Worm (Caenorhabditis elegans): ENCODE results near the gene F53A3.1.

The F53A3.1 gene

ce11 chrIII:1922516-1922915 lies 20.9 kb downstream of the F53A3.1 start:
- no peak for TF ChIP-seq egl-27 (tag; optimal IDR thresholded peaks at IDR 0.05)
- TF ChIP-seq dmd-4 (tag; optimal IDR thresholded peaks at IDR 0.05), result peak; percentile 38
- TF ChIP-seq mab-5 (tag; optimal IDR thresholded peaks at IDR 0.05), result no peak
- peak; percentile 23 for TF ChIP-seq C34F6.9 (tag; optimal IDR thresholded peaks at IDR 0.05)
- no peak for TF ChIP-seq snpc-4 (tag; optimal IDR thresholded peaks at IDR 0.05)
- TF ChIP-seq lsy-2 (tag; optimal IDR thresholded peaks at IDR 0.05), result peak in 1 of 2 experiments; percentile 30
- peak; percentile 88 for TF ChIP-seq sma-9 (GFP tag; optimal IDR thresholded peaks at IDR 0.05)
- no peak for TF ChIP-seq sma-9 (tag; optimal IDR thresholded peaks at IDR 0.05)
- TF ChIP-seq nhr-21 (tag; optimal IDR thresholded peaks at IDR 0.05), result peak; percentile 11

DNA sequence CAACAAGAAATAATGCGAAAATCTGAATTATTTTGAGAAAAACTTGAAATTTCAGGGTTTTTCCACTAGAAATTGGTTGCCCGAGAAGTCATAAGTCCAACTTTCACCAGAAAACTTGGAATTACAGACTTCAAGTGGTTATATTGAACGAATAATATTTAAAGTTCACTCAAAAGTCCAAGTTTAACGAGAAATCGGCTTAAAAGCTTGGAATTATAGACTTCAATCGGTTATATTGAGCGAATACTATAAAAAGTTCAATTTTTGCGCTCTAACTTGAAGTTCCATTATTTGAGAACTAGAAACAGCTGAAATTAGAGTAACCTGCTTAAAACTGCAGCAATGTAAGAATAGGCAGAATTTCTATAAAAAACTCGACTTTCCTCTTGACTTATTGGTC lies 21.4 kb downstream of the F53A3.1 start:
- TF ChIP-seq nhr-77 (tag; optimal IDR thresholded peaks at IDR 0.05), result no peak
- TF ChIP-seq R02D3.7 (tag; optimal IDR thresholded peaks at IDR 0.05), result no peak
- TF ChIP-seq nhr-21 (tag; optimal IDR thresholded peaks at IDR 0.05), result no peak
- no peak for TF ChIP-seq crh-2 (tag; optimal IDR thresholded peaks at IDR 0.05)
- no peak for TF ChIP-seq unc-55 (GFP tag; optimal IDR thresholded peaks at IDR 0.05)
- no peak for TF ChIP-seq egl-27 (tag; optimal IDR thresholded peaks at IDR 0.05)
- no peak for TF ChIP-seq C34F6.9 (tag; optimal IDR thresholded peaks at IDR 0.05)
- no peak for TF ChIP-seq lsy-2 (tag; optimal IDR thresholded peaks at IDR 0.05)
- no peak for TF ChIP-seq ZK546.5 (tag; optimal IDR thresholded peaks at IDR 0.05)
- no peak for TF ChIP-seq ceh-16 (tag; optimal IDR thresholded peaks at IDR 0.05)
- no peak for TF ChIP-seq ama-1 (optimal IDR thresholded peaks at IDR 0.05)
- TF ChIP-seq mab-5 (tag; optimal IDR thresholded peaks at IDR 0.05), result no peak
- no peak for TF ChIP-seq ztf-11 (tag; optimal IDR thresholded peaks at IDR 0.05)

DNA sequence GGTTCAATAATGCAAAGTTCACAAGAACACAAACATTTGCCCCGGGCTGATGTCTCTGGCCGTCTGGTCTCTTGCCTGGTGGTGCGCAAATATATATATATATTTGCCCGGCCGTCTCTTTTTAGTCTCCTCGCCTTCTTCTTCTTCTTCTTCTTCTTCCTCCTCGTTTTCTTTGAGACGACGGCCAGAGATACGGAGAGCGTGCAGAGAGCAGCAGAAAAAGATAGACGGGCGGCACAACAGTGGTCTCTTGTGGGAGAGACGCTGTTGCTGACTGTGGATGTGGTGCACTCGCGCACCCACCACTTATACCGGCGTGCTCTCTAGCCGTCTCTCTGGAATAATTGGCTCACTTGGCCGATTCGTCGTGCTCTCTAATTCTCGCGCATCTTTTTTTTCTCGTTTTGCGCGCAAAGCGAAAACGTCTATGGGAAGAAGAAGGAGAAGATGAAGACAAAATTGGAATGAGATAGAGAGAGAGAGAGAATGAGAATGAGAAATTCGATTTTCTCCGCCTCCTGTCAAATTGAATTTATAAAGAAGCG lies 22.2 kb downstream of the F53A3.1 start:
- no peak for TF ChIP-seq aly-2 (tag; optimal IDR thresholded peaks at IDR 0.05)
- peak; percentile 97 for TF ChIP-seq nhr-25 (tag; optimal IDR thresholded peaks at IDR 0.05)
- no peak for TF ChIP-seq nhr-77 (tag; optimal IDR thresholded peaks at IDR 0.05)
- peak; percentile 77 for TF ChIP-seq ztf-4 (tag; optimal IDR thresholded peaks at IDR 0.05)
- TF ChIP-seq C34F6.9 (tag; optimal IDR thresholded peaks at IDR 0.05), result peak; percentile 85
- peak; percentile 98 for TF ChIP-seq nhr-21 (tag; optimal IDR thresholded peaks at IDR 0.05)
- TF ChIP-seq blmp-1 (tag; optimal IDR thresholded peaks at IDR 0.05; ENCODE audit: insufficient read depth), result peak; percentile 81
- peak; percentile 88 for TF ChIP-seq nhr-129 (tag; optimal IDR thresholded peaks at IDR 0.05)
- peak; percentile 13 for TF ChIP-seq elt-1 (tag; optimal IDR thresholded peaks at IDR 0.05)
- no peak for TF ChIP-seq unc-39 (tag; optimal IDR thresholded peaks at IDR 0.05)
- TF ChIP-seq lin-39 (tag; optimal IDR thresholded peaks at IDR 0.05), result no peak
- peak; percentile 85 for TF ChIP-seq ceh-16 (tag; optimal IDR thresholded peaks at IDR 0.05)
- peak; percentile 92 for TF ChIP-seq unc-55 (GFP tag; optimal IDR thresholded peaks at IDR 0.05)
- no peak for TF ChIP-seq ZK546.5 (tag; optimal IDR thresholded peaks at IDR 0.05)
- TF ChIP-seq ceh-82 (tag; optimal IDR thresholded peaks at IDR 0.05), result peak; percentile 57
- TF ChIP-seq gmeb-1 (tag; optimal IDR thresholded peaks at IDR 0.05), result peak; percentile 80
- peak; percentile 84 for TF ChIP-seq lin-11 (tag; optimal IDR thresholded peaks at IDR 0.05)
- peak; percentile 93 for TF ChIP-seq crh-2 (tag; optimal IDR thresholded peaks at IDR 0.05)
- peak; percentile 1 for TF ChIP-seq mbf-1 (tag; optimal IDR thresholded peaks at IDR 0.05)
- TF ChIP-seq R02D3.7 (tag; optimal IDR thresholded peaks at IDR 0.05), result peak; percentile 31
- peak; percentile 86 for TF ChIP-seq nhr-6 (tag; optimal IDR thresholded peaks at IDR 0.05)
- TF ChIP-seq snpc-4 (tag; optimal IDR thresholded peaks at IDR 0.05), result peak; percentile 86
- no peak for TF ChIP-seq skn-1 (tag; optimal IDR thresholded peaks at IDR 0.05)
- peak; percentile 85 for TF ChIP-seq zag-1 (tag; optimal IDR thresholded peaks at IDR 0.05)
- peak; percentile 73 for TF ChIP-seq nhr-10 (tag; optimal IDR thresholded peaks at IDR 0.05)
- TF ChIP-seq mab-5 (tag; optimal IDR thresholded peaks at IDR 0.05), result peak; percentile 95
- TF ChIP-seq ztf-1 (GFP tag; conservative IDR thresholded peaks at IDR 0.05), result 0 out of 2 replicates have a peak, but pooled peaks have one; percentile 90
- TF ChIP-seq fos-1 (tag; optimal IDR thresholded peaks at IDR 0.05), result peak; percentile 82
- peak; percentile 62 for TF ChIP-seq ama-1 (optimal IDR thresholded peaks at IDR 0.05)
- TF ChIP-seq F13H6.1 (tag; optimal IDR thresholded peaks at IDR 0.05), result peak; percentile 100
- peak; percentile 99 for TF ChIP-seq Y55F3AM.14 (GFP tag; optimal IDR thresholded peaks at IDR 0.05)
- TF ChIP-seq nhr-237 (tag; optimal IDR thresholded peaks at IDR 0.05), result peak; percentile 74
- TF ChIP-seq egl-27 (tag; optimal IDR thresholded peaks at IDR 0.05), result peak; percentile 100
- TF ChIP-seq nhr-23 (tag; optimal IDR thresholded peaks at IDR 0.05), result no peak
- TF ChIP-seq alr-1 (tag; optimal IDR thresholded peaks at IDR 0.05), result no peak
- no peak for TF ChIP-seq peb-1 (tag; optimal IDR thresholded peaks at IDR 0.05)
- TF ChIP-seq sem-4 (tag; optimal IDR thresholded peaks at IDR 0.05), result peak; percentile 94
- peak; percentile 48 for TF ChIP-seq unc-62 (GFP tag; optimal IDR thresholded peaks at IDR 0.05)
- TF ChIP-seq nhr-12 (tag; optimal IDR thresholded peaks at IDR 0.05), result no peak
- TF ChIP-seq lsy-2 (tag; optimal IDR thresholded peaks at IDR 0.05), result peak; percentile 71 to 92
- TF ChIP-seq mdl-1 (tag; optimal IDR thresholded peaks at IDR 0.05), result peak; percentile 96
- peak; percentile 100 for TF ChIP-seq sma-9 (GFP tag; optimal IDR thresholded peaks at IDR 0.05)
- peak; percentile 98 for TF ChIP-seq sma-9 (tag; optimal IDR thresholded peaks at IDR 0.05)
- TF ChIP-seq elt-3 (tag; optimal IDR thresholded peaks at IDR 0.05), result no peak
- TF ChIP-seq nhr-11 (tag; optimal IDR thresholded peaks at IDR 0.05), result no peak
- peak; percentile 36 for TF ChIP-seq ztf-11 (tag; optimal IDR thresholded peaks at IDR 0.05)
